Worm (Caenorhabditis elegans) whole organism, L4/young adult: ENCODE results near the gene K11H3.8.
A peak's percentile ranks its signal among the peaks of the same experiment; 100 is the strongest.

Experiments used
- W03F9.2 ChIP-seq: fragments of 150-350 bp; optimal IDR thresholded peaks from 2 replicates; lab custom pipeline; 2014; ENCODE audit warnings: missing biosample characterization, missing genetic modification characterization
- dao-5 ChIP-seq: sonication (generic microtip); optimal IDR thresholded peaks from 2 replicates; lab custom pipeline; 2016; ENCODE audit warnings: missing genotype, missing genetic modification characterization, moderate library complexity, missing compliant biosample characterization
- him-1 ChIP-seq: sonication (generic microtip); optimal IDR thresholded peaks from 2 replicates; lab custom pipeline; 2016; ENCODE audit warnings: missing genotype, missing genetic modification reagents, missing genetic modification characterization, missing compliant biosample characterization

K11H3.8 gene

ce11 chrIII:9862469-9862868 lies 27.5 kb downstream of the K11H3.8 start:
- no peak for TF ChIP-seq dao-5
- no peak for TF ChIP-seq W03F9.2

DNA sequence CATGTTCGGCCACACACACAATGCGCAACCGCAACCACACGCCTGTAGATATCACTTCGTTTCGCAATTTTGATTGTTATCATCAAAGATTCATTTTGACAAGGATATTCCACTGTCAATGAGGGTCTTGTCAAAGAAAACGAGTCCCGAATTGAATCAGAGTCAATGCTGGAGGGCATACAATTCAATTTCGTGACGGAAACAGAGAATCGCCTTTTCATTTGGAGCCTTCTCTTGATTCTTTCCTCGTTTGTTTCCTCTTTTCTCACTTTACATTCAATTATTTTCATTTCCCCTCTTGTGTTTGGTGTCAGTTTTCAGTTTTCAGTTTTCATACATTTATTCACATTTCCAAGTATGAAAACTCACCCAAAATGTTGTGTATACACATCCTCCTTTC lies 32.4 kb downstream of the K11H3.8 start:
- no peak for TF ChIP-seq him-1
- TF ChIP-seq W03F9.2, result no peak
- TF ChIP-seq dao-5, result no peak

DNA sequence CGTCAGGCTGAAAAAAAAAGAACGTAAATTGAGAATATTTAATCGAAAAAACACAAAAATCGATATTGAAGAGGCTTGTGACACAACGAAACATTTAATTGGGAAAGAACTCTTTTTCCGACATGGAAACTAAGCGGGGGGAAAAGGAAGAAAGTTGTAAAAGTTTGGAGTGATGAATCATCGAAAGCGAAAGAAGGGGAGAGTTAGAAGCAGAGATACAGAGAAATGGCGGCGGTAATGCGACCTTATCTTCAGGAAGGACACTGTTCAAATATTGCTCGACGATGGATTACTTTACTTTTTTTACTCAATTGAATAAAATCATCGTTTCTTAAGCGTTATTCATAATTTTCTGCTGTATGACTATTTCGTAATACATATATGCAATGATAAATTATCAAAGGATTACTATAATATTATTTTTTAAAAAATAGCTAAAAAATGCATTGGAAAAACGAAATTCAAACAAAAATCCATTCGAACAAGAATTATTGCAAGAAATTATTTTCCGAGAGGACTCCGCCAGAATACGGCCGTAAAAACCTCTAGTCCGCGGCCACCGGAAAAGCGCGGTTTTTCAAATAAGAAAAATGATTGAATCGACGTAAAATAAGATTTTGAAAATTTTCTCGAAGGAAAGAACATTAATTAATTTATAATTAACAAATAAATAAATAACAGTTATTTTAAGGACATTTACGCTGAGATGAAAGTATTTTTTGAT lies 33.0 kb downstream of the K11H3.8 start, which contains the start of gene dhhc-4:
TSS of gene dhhc-4 (minus strand) at position 13 of the 724 bp plus-strand sequence.
- TF ChIP-seq dao-5 (no peak), W03F9.2 (peak; percentile 65)

ce11 chrIII:9871032-9871431 lies 36.0 kb downstream of the K11H3.8 start, which contains the start of gene ZK757.1:
Gene ZK757.1, minus strand, starts transcription at chrIII:9871132.
- TF ChIP-seq him-1, result no peak
- no peak for TF ChIP-seq W03F9.2
- TF ChIP-seq dao-5, result no peak

DNA sequence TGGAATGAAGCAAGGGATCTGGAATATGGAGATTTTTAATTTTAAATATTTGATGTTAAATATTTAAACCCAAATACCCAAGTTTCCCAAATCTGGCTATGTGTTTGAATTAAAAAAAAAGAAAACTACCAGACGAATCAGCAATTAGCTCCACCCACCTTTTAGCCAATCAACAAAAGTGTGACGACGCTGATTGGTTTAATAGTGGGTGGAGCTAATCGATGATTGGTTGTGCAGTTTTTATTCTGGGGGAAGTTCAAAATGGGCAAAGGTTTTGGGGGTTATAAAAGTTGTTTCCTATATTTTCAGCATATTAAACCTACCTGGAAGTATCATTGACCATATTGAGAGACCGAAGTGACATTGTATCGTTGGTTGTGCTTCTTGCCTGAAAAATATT lies 39.5 kb downstream of the K11H3.8 start:
- no peak for TF ChIP-seq W03F9.2
- TF ChIP-seq him-1, result no peak
- TF ChIP-seq dao-5, result no peak

DNA sequence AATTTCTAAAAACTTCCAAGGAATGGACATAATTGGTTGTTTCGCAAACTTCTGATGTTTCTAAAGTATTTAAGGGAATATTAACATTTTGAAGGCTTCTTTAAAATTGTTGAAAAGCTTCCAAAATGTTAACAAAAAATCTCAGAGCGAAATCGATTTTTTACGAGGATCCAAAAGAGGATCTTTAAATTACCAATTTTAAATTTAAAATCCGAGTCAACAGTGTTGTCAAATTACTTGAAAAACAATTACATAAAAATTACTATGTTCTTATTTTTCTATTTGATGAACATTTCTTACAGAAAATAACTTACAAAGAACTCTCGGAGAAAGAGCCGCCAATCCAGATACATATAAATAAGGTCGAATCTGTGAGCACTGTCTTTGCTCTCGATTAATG lies 42.0 kb downstream of the K11H3.8 start, which contains the start of gene ZK757.10:
TSS of gene ZK757.10 (plus strand) at position 301 of the 400 bp plus-strand sequence.
- no peak for TF ChIP-seq dao-5
- no peak for TF ChIP-seq W03F9.2
- no peak for TF ChIP-seq him-1

- TF ChIP-seq dao-5 (no peak), W03F9.2 (no peak)
Measured at ce11 chrIII:9878828-9879227, 43.8 kb downstream of the K11H3.8 start, which contains the start of gene ZK757.2. Gene ZK757.2, minus strand, starts transcription at chrIII:9878928.

DNA sequence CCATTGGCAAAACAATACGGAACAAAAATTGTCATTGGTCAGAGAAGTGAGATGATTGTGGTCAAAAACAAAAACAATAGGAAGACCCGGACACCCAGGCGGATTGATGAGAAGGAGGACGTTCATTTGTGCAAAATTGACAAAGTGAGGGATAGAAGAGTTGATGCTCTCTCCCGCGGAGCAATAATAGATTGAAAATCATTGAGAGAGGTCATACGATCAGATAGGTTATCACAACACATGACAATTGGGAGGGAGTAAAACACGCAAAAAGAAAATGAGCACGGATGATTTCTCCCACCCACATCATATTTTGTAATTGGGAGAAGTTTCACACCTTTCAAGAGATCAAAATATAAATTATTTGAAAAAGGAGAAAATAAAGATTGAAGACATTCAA lies 50.6 kb downstream of the K11H3.8 start:
- no peak for TF ChIP-seq him-1
- TF ChIP-seq dao-5, result no peak
- TF ChIP-seq W03F9.2, result no peak

ce11 chrIII:9886323-9886722 lies 51.3 kb downstream of the K11H3.8 start:
- no peak for TF ChIP-seq W03F9.2
- TF ChIP-seq him-1, result no peak
